Worm (Caenorhabditis elegans) whole organism, late embryonic: ENCODE measurements around the gene nas-28.

Source experiments
- C08G9.2 ChIP-seq: sonication (generic microtip); optimal IDR thresholded peaks from 2 replicates; lab custom pipeline; 2016; ENCODE audit warnings: mild to moderate bottlenecking, missing genetic modification characterization, moderate library complexity, missing compliant biosample characterization
- K09A11.1 ChIP-seq: sonication (generic microtip); optimal IDR thresholded peaks from 2 replicates; lab custom pipeline; 2017; ENCODE audit warnings: antibody characterized with exemption, mild to moderate bottlenecking, missing genetic modification characterization, missing compliant biosample characterization; ENCODE audit not compliant: insufficient read depth
- T23F11.4 ChIP-seq: fragments of 200-800 bp; sonication (Bioruptor generic); optimal IDR thresholded peaks from 2 replicates; lab custom pipeline; 2018; ENCODE audit warnings: mild to moderate bottlenecking, missing genetic modification characterization, missing compliant biosample characterization
- Y22D7AL.16 ChIP-seq: sonication (generic microtip); optimal IDR thresholded peaks from 2 replicates; lab custom pipeline; 2016; ENCODE audit warnings: missing genetic modification characterization, missing compliant biosample characterization
- ahr-1 ChIP-seq: sonication (generic microtip); optimal IDR thresholded peaks from 2 replicates; lab custom pipeline; 2016; ENCODE audit warnings: missing genetic modification characterization, missing compliant biosample characterization
- ceh-19 ChIP-seq: fragments of 200-800 bp; sonication (Bioruptor generic); optimal IDR thresholded peaks from 2 replicates; lab custom pipeline; 2018; ENCODE audit warnings: mild to moderate bottlenecking, missing genetic modification characterization, missing compliant biosample characterization
- ceh-31 ChIP-seq: sonication (generic microtip); optimal IDR thresholded peaks from 2 replicates; lab custom pipeline; 2016; ENCODE audit warnings: missing genetic modification characterization, missing compliant biosample characterization
- ceh-34 ChIP-seq: sonication (generic microtip); optimal IDR thresholded peaks from 2 replicates; lab custom pipeline; 2016; ENCODE audit warnings: mild to moderate bottlenecking, missing genetic modification characterization, missing compliant biosample characterization
- ceh-48 ChIP-seq: sonication (generic microtip); optimal IDR thresholded peaks from 2 replicates; lab custom pipeline; 2016; ENCODE audit warnings: missing genetic modification characterization, inconsistent platforms, missing compliant biosample characterization
- ceh-6 ChIP-seq: fragments of 200-800 bp; sonication (Bioruptor generic); optimal IDR thresholded peaks from 2 replicates; lab custom pipeline; 2018; ENCODE audit warnings: mild to moderate bottlenecking, missing genetic modification characterization, missing compliant biosample characterization
- ceh-9 ChIP-seq: sonication (generic microtip); optimal IDR thresholded peaks from 2 replicates; lab custom pipeline; 2016; ENCODE audit warnings: mild to moderate bottlenecking, missing genetic modification characterization, inconsistent platforms, missing compliant biosample characterization
- che-1 ChIP-seq: sonication (generic microtip); optimal IDR thresholded peaks from 2 replicates; lab custom pipeline; 2016; ENCODE audit warnings: mild to moderate bottlenecking, missing genetic modification characterization, missing compliant biosample characterization
- dmd-4 ChIP-seq: sonication (generic microtip); optimal IDR thresholded peaks from 2 replicates; lab custom pipeline; 2016; ENCODE audit warnings: borderline replicate concordance, missing genetic modification characterization, missing compliant biosample characterization
- elt-2 ChIP-seq: sonication (generic microtip); optimal IDR thresholded peaks from 2 replicates; lab custom pipeline; 2016; ENCODE audit warnings: missing genetic modification reagents, missing genetic modification characterization, missing compliant biosample characterization
- elt-4 ChIP-seq: sonication (generic microtip); optimal IDR thresholded peaks from 2 replicates; lab custom pipeline; 2016; ENCODE audit warnings: missing genetic modification characterization, missing compliant biosample characterization
- hlh-13 ChIP-seq: fragments of 200-800 bp; sonication (Bioruptor generic); optimal IDR thresholded peaks from 2 replicates; lab custom pipeline; 2018; ENCODE audit warnings: mild to moderate bottlenecking, missing genetic modification characterization, missing compliant biosample characterization
- hlh-15 ChIP-seq: sonication (generic microtip); optimal IDR thresholded peaks from 2 replicates; lab custom pipeline; 2016; ENCODE audit warnings: missing genetic modification characterization, missing compliant biosample characterization
- lim-6 ChIP-seq: sonication (generic microtip); optimal IDR thresholded peaks from 2 replicates; lab custom pipeline; 2016; ENCODE audit warnings: missing genetic modification characterization, missing compliant biosample characterization
- nhr-11 ChIP-seq: fragments of 150-350 bp; optimal IDR thresholded peaks from 2 replicates; lab custom pipeline; 2014; ENCODE audit warnings: missing biosample characterization, missing genetic modification characterization
- nhr-232 ChIP-seq: sonication (generic microtip); optimal IDR thresholded peaks from 2 replicates; lab custom pipeline; 2016; ENCODE audit warnings: missing genetic modification characterization, missing compliant biosample characterization
- npax-4 ChIP-seq: sonication (generic microtip); optimal IDR thresholded peaks from 2 replicates; lab custom pipeline; 2016; ENCODE audit warnings: missing genetic modification characterization, missing compliant biosample characterization
- pax-1 ChIP-seq: fragments of 150-350 bp; optimal IDR thresholded peaks from 2 replicates; lab custom pipeline; 2014; ENCODE audit warnings: missing biosample characterization, missing genetic modification characterization
- pha-2 ChIP-seq: sonication (generic microtip); optimal IDR thresholded peaks from 2 replicates; lab custom pipeline; 2017; ENCODE audit warnings: mild to moderate bottlenecking, missing genetic modification characterization, missing compliant biosample characterization
- ref-2 ChIP-seq: sonication (generic microtip); optimal IDR thresholded peaks from 2 replicates; lab custom pipeline; 2016; ENCODE audit warnings: missing genetic modification characterization, missing compliant biosample characterization
- rnt-1 ChIP-seq: sonication (generic microtip); optimal IDR thresholded peaks from 2 replicates; lab custom pipeline; 2016; ENCODE audit warnings: missing genetic modification characterization, missing compliant biosample characterization
- sdc-2 ChIP-seq: sonication (generic microtip); optimal IDR thresholded peaks from 2 replicates; lab custom pipeline; 2016; ENCODE audit warnings: missing genotype, missing genetic modification characterization, missing compliant biosample characterization
- sox-4 ChIP-seq: sonication (generic microtip); optimal IDR thresholded peaks from 2 replicates; lab custom pipeline; 2017; ENCODE audit warnings: mild to moderate bottlenecking, missing genetic modification characterization, inconsistent platforms, missing compliant biosample characterization
- syd-9 ChIP-seq: sonication (generic microtip); optimal IDR thresholded peaks from 2 replicates; lab custom pipeline; 2016; ENCODE audit warnings: mild to moderate bottlenecking, missing genetic modification characterization, moderate library complexity, missing compliant biosample characterization
- tbx-2 ChIP-seq: sonication (generic microtip); optimal IDR thresholded peaks from 2 replicates; lab custom pipeline; 2016; ENCODE audit warnings: missing genetic modification characterization, missing compliant biosample characterization
- tbx-7 ChIP-seq: sonication (generic microtip); optimal IDR thresholded peaks from 2 replicates; lab custom pipeline; 2016; ENCODE audit warnings: missing genotype, missing genetic modification characterization, missing compliant biosample characterization
- unc-3 ChIP-seq, 2 experiments: fragments of 200-800 bp in 1 of 2; sonication (Bioruptor generic) in 1 of 2; sonication (generic microtip) in 1 of 2; conservative IDR thresholded peaks in 1 of 2; optimal IDR thresholded peaks in 1 of 2; 2 replicates each; pipeline versions ENCODE4 v1.3.6 to Lab custom; 2016 to 2022; ENCODE audit warnings: missing compliant biosample characterization in 2 of 2, missing genetic modification characterization in 2 of 2, missing genetic modification reagents in 1 of 2
- unc-86 ChIP-seq: sonication (generic microtip); optimal IDR thresholded peaks from 2 replicates; lab custom pipeline; 2016; ENCODE audit warnings: missing genetic modification characterization, missing compliant biosample characterization

Gene nas-28

DNA sequence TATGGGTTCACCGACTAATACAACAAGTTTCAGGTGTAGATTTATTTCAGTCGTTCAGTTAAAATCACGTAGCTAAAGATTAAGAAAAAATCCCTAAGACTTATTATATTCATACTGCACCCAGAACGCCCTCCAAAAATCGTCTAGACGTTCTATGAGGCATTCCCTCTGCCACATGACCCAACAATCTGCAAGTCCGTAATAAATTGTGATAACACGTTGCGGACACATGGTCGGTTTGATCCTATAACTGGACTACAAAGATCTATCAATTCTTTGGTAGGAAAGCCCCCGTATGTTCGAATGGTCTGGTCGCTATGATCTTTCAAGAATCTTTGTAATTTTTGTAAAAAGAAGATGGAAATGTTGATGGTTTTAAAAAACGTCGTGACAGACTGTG is 32.9 kb upstream of the nas-28 start:
- TF ChIP-seq hlh-15 (tag; lab: Kevin White, UChicago) (no peak), ahr-1 (no peak)

DNA sequence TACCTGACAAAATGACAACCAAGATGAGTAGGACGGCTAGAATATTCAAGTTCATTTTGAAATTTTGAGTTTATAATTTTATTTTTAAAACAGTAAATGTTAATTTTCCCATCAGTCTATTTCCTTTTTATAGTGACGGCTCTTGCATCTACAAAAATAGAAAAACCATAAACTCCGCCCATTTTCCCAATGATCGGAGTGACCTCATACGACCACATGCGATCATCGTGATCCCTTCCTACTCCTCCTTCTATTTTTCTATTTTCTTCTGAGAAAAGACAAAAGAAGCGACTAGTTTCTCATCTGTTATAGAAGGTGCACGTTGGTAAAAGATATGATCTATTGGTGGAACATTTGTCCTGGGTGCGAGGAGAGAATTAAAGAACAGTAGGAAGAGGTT is 32.5 kb upstream of the nas-28 start, which contains the start of gene C23G10.11:
Gene C23G10.11 (minus strand): TSS at position 101 of the 400 bp plus-strand sequence.
- no peak for TF ChIP-seq npax-4 (tag; lab: Kevin White, UChicago)
- TF ChIP-seq ref-2 (tag; lab: Kevin White, UChicago), result no peak
- no peak for TF ChIP-seq tbx-2 (tag; lab: Kevin White, UChicago)
- TF ChIP-seq lim-6 (tag; lab: Kevin White, UChicago), result no peak
- no peak for TF ChIP-seq ceh-34 (tag; lab: Kevin White, UChicago)
- TF ChIP-seq K09A11.1 (tag; lab: Kevin White, UChicago), result no peak
- TF ChIP-seq unc-86 (tag; lab: Kevin White, UChicago), result no peak
- no peak for TF ChIP-seq hlh-13
- TF ChIP-seq sox-4, result no peak
- no peak for TF ChIP-seq unc-3 (GFP tag; conservative IDR thresholded peaks at IDR 0.05; lab: Robert Waterston, UW)
- no peak for TF ChIP-seq unc-3 (tag; optimal IDR thresholded peaks at IDR 0.05; lab: Kevin White, UChicago)
- TF ChIP-seq elt-2 (tag; lab: Kevin White, UChicago), result no peak
- TF ChIP-seq ceh-31 (tag; lab: Kevin White, UChicago), result no peak
- TF ChIP-seq nhr-232 (tag; lab: Kevin White, UChicago), result no peak

DNA sequence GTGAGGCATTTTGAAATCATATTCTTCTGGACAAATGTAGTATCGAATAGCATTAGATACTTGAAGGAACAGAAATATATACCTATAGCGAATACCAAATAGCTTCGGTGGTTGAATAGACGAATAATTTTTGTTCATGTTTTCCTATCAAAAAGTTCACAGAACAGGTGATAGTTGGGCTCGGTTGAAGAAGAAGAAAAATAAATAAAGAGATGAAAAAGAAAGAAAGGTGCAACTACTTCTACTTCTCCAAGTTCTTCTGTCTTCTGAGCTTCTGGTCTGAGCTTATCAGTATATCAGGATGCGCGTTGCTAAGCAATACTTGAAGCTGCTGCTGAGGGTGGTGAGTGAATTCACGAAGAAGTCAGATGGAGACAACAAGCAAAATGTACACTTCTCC is 30.9 kb upstream of the nas-28 start, which contains the start of gene C23G10.10:
Gene C23G10.10 (minus strand): TSS at position 101 of the 400 bp plus-strand sequence.
- TF ChIP-seq hlh-13, result no peak
- no peak for TF ChIP-seq hlh-15 (tag; lab: Kevin White, UChicago)
- TF ChIP-seq ceh-48 (tag; lab: Kevin White, UChicago), result no peak
- TF ChIP-seq nhr-11 (tag; lab: Kevin White, UChicago), result no peak
- no peak for TF ChIP-seq ceh-19 (GFP tag; lab: Kevin White, UChicago)
- TF ChIP-seq ceh-6 (GFP tag; lab: Kevin White, UChicago), result no peak
- no peak for TF ChIP-seq C08G9.2
- no peak for TF ChIP-seq lim-6 (tag; lab: Kevin White, UChicago)
- TF ChIP-seq Y22D7AL.16, result no peak
- TF ChIP-seq K09A11.1 (tag; lab: Kevin White, UChicago), result no peak
- TF ChIP-seq syd-9 (tag; lab: Kevin White, UChicago), result no peak
- TF ChIP-seq pax-1 (tag; lab: Kevin White, UChicago), result no peak
- no peak for TF ChIP-seq sdc-2 (tag; lab: Kevin White, UChicago)
- no peak for TF ChIP-seq dmd-4 (tag; lab: Kevin White, UChicago)
- TF ChIP-seq elt-2 (tag; lab: Kevin White, UChicago), result no peak

DNA sequence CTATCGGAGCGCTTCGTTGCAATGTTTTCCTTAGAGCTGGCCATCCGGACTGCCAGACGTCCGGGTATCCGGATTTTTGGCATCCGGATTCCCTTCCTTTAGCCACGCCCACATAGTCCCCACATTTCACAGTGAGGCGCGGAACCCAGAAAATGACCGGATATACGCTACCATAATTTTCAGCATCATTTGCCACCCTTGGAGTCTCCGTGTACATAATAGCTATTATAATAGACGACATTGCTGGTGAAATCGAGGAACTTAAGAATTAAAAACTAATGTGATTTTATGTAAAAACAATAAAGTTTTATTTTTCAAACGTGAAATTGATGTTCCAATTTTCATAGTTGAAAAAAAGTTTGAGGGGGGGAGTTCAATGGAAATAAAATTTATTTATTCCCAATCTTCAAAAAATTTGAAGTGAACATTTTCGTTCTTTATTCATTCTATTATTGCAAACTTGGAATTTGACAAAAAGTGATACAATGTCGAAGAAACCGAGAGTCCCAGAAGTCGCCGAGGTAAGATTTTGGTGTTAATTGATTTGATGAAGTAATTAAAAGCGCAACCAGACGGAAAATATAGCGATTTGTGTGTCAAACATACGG is 27.3 kb upstream of the nas-28 start:
- TF ChIP-seq unc-3 (GFP tag; conservative IDR thresholded peaks at IDR 0.05; lab: Robert Waterston, UW) (no peak), unc-3 (tag; optimal IDR thresholded peaks at IDR 0.05; lab: Kevin White, UChicago) (no peak), unc-86 (tag; lab: Kevin White, UChicago) (no peak), che-1 (tag; lab: Kevin White, UChicago) (no peak), tbx-7 (tag; lab: Kevin White, UChicago) (no peak), hlh-15 (tag; lab: Kevin White, UChicago) (no peak), elt-4 (tag; lab: Kevin White, UChicago) (no peak), lim-6 (tag; lab: Kevin White, UChicago) (no peak), K09A11.1 (tag; lab: Kevin White, UChicago) (no peak), ceh-9 (no peak), dmd-4 (tag; lab: Kevin White, UChicago) (no peak), rnt-1 (tag; lab: Kevin White, UChicago) (no peak)
- TF ChIP-seq, all 69 proteins: peak for 0

DNA sequence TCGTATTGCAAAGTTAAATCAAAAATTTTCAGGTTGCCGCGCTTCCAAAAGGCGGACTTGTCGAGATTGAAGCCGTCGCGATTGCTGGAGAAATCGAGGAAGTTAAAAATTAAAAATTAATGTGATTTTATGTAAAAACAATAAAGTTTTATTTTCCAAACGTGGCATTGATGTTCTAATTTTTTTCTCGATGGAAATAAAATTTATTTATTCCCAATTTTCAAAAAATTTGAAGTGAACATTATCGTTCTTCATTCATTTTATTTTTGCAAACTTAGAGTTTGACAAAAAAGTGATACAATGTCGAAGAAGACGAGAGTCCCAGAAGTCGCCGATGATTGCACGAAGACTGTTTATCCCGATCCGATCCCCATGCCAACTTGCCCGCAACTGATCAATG is 26.0 kb upstream of the nas-28 start, which contains the start of gene C23G10.1:
Gene C23G10.1 (plus strand): TSS at position 301 of the 400 bp plus-strand sequence.
- TF ChIP-seq nhr-11 (tag; lab: Kevin White, UChicago), result no peak
- no peak for TF ChIP-seq T23F11.4 (GFP tag; lab: Kevin White, UChicago)
- TF ChIP-seq pha-2 (tag; lab: Kevin White, UChicago), result no peak
- no peak for TF ChIP-seq ceh-31 (tag; lab: Kevin White, UChicago)
